Worm (Caenorhabditis elegans) whole organism, L3 larva: ENCODE results near the gene npr-37.

ENCODE experiments used
- ZK546.5 ChIP-seq: sonication (generic microtip); optimal IDR thresholded peaks from 2 replicates; lab custom pipeline; 2017; ENCODE audit warnings: missing biosample characterization, missing genetic modification characterization
- ama-1 ChIP-seq: fragments of 150-350 bp; optimal IDR thresholded peaks from 2 replicates; lab custom pipeline; 2018
- ceh-28 ChIP-seq: fragments of 150-350 bp; optimal IDR thresholded peaks from 2 replicates; lab custom pipeline; 2014; ENCODE audit warnings: missing biosample characterization, missing genetic modification reagents, missing genetic modification characterization
- ceh-82 ChIP-seq: fragments of 150-350 bp; optimal IDR thresholded peaks from 2 replicates; lab custom pipeline; 2014; ENCODE audit warnings: missing biosample characterization, missing genetic modification characterization
- daf-12 ChIP-seq: fragments of 150-350 bp; optimal IDR thresholded peaks from 2 replicates; lab custom pipeline; 2014; ENCODE audit warnings: missing biosample characterization, missing genetic modification reagents, missing genetic modification characterization
- egl-27 ChIP-seq: sonication (generic microtip); optimal IDR thresholded peaks from 4 replicates; lab custom pipeline; 2017; ENCODE audit warnings: missing biosample characterization, missing genetic modification reagents, missing genetic modification characterization
- egl-5 ChIP-seq: fragments of 150-350 bp; optimal IDR thresholded peaks from 2 replicates; lab custom pipeline; 2017; ENCODE audit warnings: missing biosample characterization, missing genetic modification reagents, missing genetic modification characterization, inconsistent platforms
- elt-2 ChIP-seq: sonication (generic microtip); optimal IDR thresholded peaks from 2 replicates; lab custom pipeline; 2016; ENCODE audit warnings: missing genetic modification reagents, mild to moderate bottlenecking, missing genetic modification characterization, missing compliant biosample characterization
- elt-3 ChIP-seq, 3 experiments: fragments of 150-350 bp in 1 of 3; sonication (generic microtip) in 2 of 3; optimal IDR thresholded peaks; 2 replicates in 2 of 3; 4 replicates in 1 of 3; lab custom pipeline; 2014 to 2017; ENCODE audit warnings: missing biosample characterization in 3 of 3, missing genetic modification characterization in 3 of 3
- fkh-10 ChIP-seq: sonication (generic microtip); optimal IDR thresholded peaks from 2 replicates; lab custom pipeline; 2017; ENCODE audit warnings: missing biosample characterization, missing genetic modification reagents, missing genetic modification characterization
- fkh-2 ChIP-seq: fragments of 150-350 bp; optimal IDR thresholded peaks from 2 replicates; lab custom pipeline; 2014; ENCODE audit warnings: missing biosample characterization, missing genetic modification reagents, missing genetic modification characterization
- fos-1 ChIP-seq: fragments of 150-350 bp; optimal IDR thresholded peaks from 2 replicates; lab custom pipeline; 2014; ENCODE audit warnings: missing biosample characterization, missing genetic modification characterization
- lin-15B ChIP-seq: fragments of 150-350 bp; optimal IDR thresholded peaks from 2 replicates; lab custom pipeline; 2014; ENCODE audit warnings: missing biosample characterization, missing genetic modification characterization
- lin-39 ChIP-seq: fragments of 150-350 bp; optimal IDR thresholded peaks from 2 replicates; lab custom pipeline; 2018; ENCODE audit warnings: missing biosample characterization, missing genetic modification reagents, missing genetic modification characterization
- lsy-12 ChIP-seq: sonication (generic microtip); optimal IDR thresholded peaks from 2 replicates; lab custom pipeline; 2016; ENCODE audit warnings: mild to moderate bottlenecking, missing genetic modification characterization, missing compliant biosample characterization
- mml-1 ChIP-seq: fragments of 150-350 bp; sonication (generic microtip); optimal IDR thresholded peaks from 3 replicates; lab custom pipeline; 2014; ENCODE audit warnings: missing biosample characterization, missing genetic modification characterization
- nhr-12 ChIP-seq: fragments of 150-350 bp; optimal IDR thresholded peaks from 2 replicates; lab custom pipeline; 2014; ENCODE audit warnings: missing biosample characterization, missing genetic modification characterization
- nhr-23 ChIP-seq: fragments of 150-350 bp; optimal IDR thresholded peaks from 2 replicates; lab custom pipeline; 2014; ENCODE audit warnings: missing biosample characterization, missing genetic modification reagents, missing genetic modification characterization
- nhr-237 ChIP-seq: fragments of 150-350 bp; optimal IDR thresholded peaks from 2 replicates; lab custom pipeline; 2014; ENCODE audit warnings: missing biosample characterization, missing genetic modification characterization
- nhr-25 ChIP-seq: sonication (generic microtip); optimal IDR thresholded peaks from 2 replicates; lab custom pipeline; 2017; ENCODE audit warnings: missing biosample characterization, missing genetic modification characterization
- nhr-28 ChIP-seq: fragments of 150-350 bp; optimal IDR thresholded peaks from 2 replicates; lab custom pipeline; 2014; ENCODE audit warnings: missing biosample characterization, missing genetic modification characterization
- nhr-43 ChIP-seq: sonication (generic microtip); optimal IDR thresholded peaks from 2 replicates; lab custom pipeline; 2016; ENCODE audit warnings: mild to moderate bottlenecking, missing genetic modification characterization, missing compliant biosample characterization; ENCODE audit not compliant: poor library complexity, severe bottlenecking
- nhr-67 ChIP-seq: fragments of 150-350 bp; optimal IDR thresholded peaks from 2 replicates; lab custom pipeline; 2014; ENCODE audit warnings: missing biosample characterization, missing genetic modification characterization
- nhr-76 ChIP-seq: fragments of 150-350 bp; sonication (generic microtip); optimal IDR thresholded peaks from 5 replicates; lab custom pipeline; 2014; ENCODE audit warnings: missing biosample characterization, missing genetic modification characterization
- nhr-77 ChIP-seq: fragments of 150-350 bp; optimal IDR thresholded peaks from 2 replicates; lab custom pipeline; 2014; ENCODE audit warnings: missing biosample characterization, missing genetic modification characterization
- pha-4 ChIP-seq: fragments of 150-350 bp; optimal IDR thresholded peaks from 2 replicates; lab custom pipeline; 2014; ENCODE audit warnings: missing biosample characterization, missing genetic modification reagents, missing genetic modification characterization
- pqm-1 ChIP-seq: fragments of 150-350 bp; optimal IDR thresholded peaks from 2 replicates; lab custom pipeline; 2017; ENCODE audit warnings: missing biosample characterization, missing genetic modification characterization, inconsistent platforms
- tbx-2 ChIP-seq: sonication (generic microtip); optimal IDR thresholded peaks from 2 replicates; lab custom pipeline; 2016; ENCODE audit warnings: mild to moderate bottlenecking, missing genetic modification characterization, missing compliant biosample characterization
- unc-39 ChIP-seq: sonication (generic microtip); optimal IDR thresholded peaks from 4 replicates; lab custom pipeline; 2017; ENCODE audit warnings: missing biosample characterization, missing genetic modification characterization
- unc-62 ChIP-seq: fragments of 150-350 bp; sonication (generic microtip); optimal IDR thresholded peaks from 4 replicates; lab custom pipeline; 2014; ENCODE audit warnings: missing biosample characterization, missing genetic modification reagents, missing genetic modification characterization
- zag-1 ChIP-seq: fragments of 150-350 bp; optimal IDR thresholded peaks from 2 replicates; lab custom pipeline; 2014; ENCODE audit warnings: missing biosample characterization, missing genetic modification characterization
- ztf-11 ChIP-seq: fragments of 150-350 bp; optimal IDR thresholded peaks from 2 replicates; lab custom pipeline; 2014; ENCODE audit warnings: missing biosample characterization, missing genetic modification characterization
- ztf-4 ChIP-seq: fragments of 150-350 bp; optimal IDR thresholded peaks from 2 replicates; lab custom pipeline; 2014; ENCODE audit warnings: missing biosample characterization, missing genetic modification characterization

npr-37 gene

DNA sequence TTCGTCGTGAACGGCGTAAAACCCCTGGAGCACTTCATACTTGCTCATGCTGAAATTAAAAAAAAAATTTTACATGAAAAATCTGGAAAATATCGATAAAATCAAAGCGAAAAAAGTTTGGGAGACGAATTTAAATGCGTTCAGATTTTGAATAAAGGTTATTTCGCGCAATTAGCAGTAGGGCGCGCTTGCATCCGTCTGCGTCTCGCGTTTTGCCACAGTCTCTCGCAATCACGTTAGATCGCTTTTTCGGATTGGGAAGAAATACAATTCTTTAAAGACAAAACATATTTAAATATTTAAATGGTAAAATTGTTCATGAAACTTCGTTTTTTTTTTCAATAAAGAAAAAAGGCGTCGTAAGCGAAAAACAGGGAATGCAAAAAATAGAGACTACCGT lies 38.4 kb upstream of the npr-37 start, which contains the start of gene pig-1 (continued):
- peak; percentile 66 for TF ChIP-seq nhr-25 (tag; lab: Kevin White, UChicago)
- peak; percentile 65 for TF ChIP-seq nhr-43
- TF ChIP-seq egl-27 (tag; lab: Kevin White, UChicago): no peak
- no peak for TF ChIP-seq ceh-82 (tag; lab: Kevin White, UChicago)

DNA sequence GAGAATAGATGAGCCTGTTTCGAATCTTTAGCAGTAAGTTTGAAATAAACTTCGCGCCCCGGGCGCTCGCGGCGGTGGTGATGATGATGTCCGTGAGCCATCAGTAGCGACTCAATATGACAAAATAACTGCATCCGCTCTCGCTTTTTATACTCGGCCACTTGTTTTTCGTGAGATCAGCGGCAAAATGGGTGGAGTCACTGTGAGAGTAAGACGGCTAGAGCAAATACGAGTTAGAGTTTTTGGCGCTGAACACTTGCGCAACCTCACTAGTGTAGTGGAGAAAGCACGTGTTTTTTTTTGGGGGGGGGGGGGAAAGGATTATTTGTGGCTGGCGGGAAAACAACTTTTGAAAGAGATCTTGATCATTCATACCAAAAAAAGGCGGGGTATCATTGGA lies 25.4 kb upstream of the npr-37 start, which contains the start of gene W03G1.5:
TSS of gene W03G1.5 (minus strand) at position 101 of the 400 bp plus-strand sequence.
- TF ChIP-seq pha-4 (tag; lab: Kevin White, UChicago): peak; percentile 36
- TF ChIP-seq fkh-2 (tag; lab: Kevin White, UChicago): no peak
- TF ChIP-seq lin-15B: peak; percentile 29

DNA sequence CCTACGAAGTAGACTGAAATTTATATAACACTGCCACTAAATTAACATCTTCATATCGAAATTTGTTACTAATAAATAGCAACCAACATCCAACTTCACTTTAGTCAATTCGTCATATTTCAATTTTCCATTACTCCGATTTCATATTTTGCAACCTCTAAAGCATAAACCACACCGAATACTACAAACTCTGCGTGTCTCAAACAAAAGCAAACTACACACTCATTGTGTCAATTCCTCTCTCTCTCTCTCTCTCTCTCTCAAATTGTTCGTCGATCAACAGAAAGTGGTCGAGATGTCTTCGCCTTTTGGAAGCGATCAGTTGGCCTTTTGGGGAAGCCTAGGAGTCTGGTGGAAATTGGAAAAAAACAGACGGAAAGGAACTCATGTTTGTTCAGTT lies 23.5 kb upstream of the npr-37 start:
- TF ChIP-seq mml-1 (tag; lab: Kevin White, UChicago): no peak
- TF ChIP-seq nhr-237 (tag; lab: Kevin White, UChicago): no peak
- no peak for TF ChIP-seq nhr-67 (tag; lab: Kevin White, UChicago)
- no peak for TF ChIP-seq egl-27 (tag; lab: Kevin White, UChicago)
- TF ChIP-seq nhr-23 (tag; lab: Kevin White, UChicago): no peak
- peak; percentile 34 for TF ChIP-seq pha-4 (tag; lab: Kevin White, UChicago)
- TF ChIP-seq daf-12 (tag; lab: Kevin White, UChicago): no peak
- no peak for TF ChIP-seq nhr-12 (tag; lab: Kevin White, UChicago)
- TF ChIP-seq elt-3 (tag; optimal IDR thresholded peaks at IDR 0.05; lab: Kevin White, UChicago): no peak

DNA sequence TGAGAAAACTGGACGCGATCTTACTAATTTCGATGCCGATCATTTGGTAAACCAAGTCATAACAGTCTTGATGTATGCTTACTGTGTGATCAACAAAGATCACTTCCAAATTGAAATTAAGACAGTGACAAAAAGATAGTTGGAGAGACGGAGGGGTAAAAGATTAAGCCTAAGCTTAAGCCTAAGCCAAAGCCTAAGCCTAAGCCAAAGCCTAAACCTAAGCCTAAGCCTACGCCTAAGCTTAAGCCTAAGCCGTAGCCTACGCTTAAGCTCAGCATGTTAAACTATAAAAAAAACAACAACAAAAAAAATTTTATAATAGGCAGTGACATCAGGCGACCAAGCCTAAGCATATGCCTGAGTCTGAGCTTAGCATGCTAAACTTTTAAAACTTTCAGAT lies 16.2 kb upstream of the npr-37 start:
- TF ChIP-seq mml-1 (tag; lab: Kevin White, UChicago) (no peak), nhr-28 (tag; lab: Kevin White, UChicago) (no peak), nhr-76 (tag; lab: Kevin White, UChicago) (no peak), fkh-2 (tag; lab: Kevin White, UChicago) (no peak), nhr-237 (tag; lab: Kevin White, UChicago) (no peak), pha-4 (tag; lab: Kevin White, UChicago) (no peak), elt-2 (tag; lab: Kevin White, UChicago) (no peak), pqm-1 (tag; lab: Kevin White, UChicago) (no peak), egl-27 (tag; lab: Kevin White, UChicago) (no peak), ztf-11 (tag; lab: Kevin White, UChicago) (no peak), unc-62 (GFP tag; lab: Kevin White, UChicago) (no peak), ZK546.5 (tag; lab: Kevin White, UChicago) (no peak), ceh-28 (tag; lab: Kevin White, UChicago) (no peak), daf-12 (tag; lab: Kevin White, UChicago) (no peak), fkh-10 (GFP tag; lab: Kevin White, UChicago) (no peak), ztf-4 (tag; lab: Kevin White, UChicago) (no peak), nhr-25 (tag; lab: Kevin White, UChicago) (no peak), nhr-77 (tag; lab: Kevin White, UChicago) (no peak), zag-1 (tag; lab: Kevin White, UChicago) (no peak), fos-1 (tag; lab: Kevin White, UChicago) (no peak)

DNA sequence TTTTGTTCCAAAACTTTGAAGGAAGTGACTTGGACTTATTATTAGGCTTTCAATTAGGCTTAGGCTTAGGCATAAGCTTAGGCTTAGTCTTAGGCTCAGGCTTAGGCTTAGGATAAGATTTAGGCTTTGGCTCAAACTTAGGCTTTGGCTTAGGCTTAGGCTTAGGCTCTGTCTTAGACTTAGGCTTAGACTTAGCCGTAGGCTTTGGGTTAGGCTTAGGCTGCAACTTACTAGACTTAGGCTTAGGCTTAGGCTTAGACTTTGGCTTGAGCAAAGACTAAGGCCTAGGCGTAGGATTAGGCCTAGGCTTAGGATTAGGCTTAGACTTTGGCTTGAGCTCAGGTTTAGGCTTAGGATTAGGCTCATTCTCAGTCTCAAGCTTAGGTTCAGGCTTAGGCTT lies 3.8 kb upstream of the npr-37 start:
- TF ChIP-seq unc-39 (tag; lab: Kevin White, UChicago) (no peak), tbx-2 (tag; lab: Kevin White, UChicago) (no peak), lsy-12 (tag; lab: Kevin White, UChicago) (no peak)
- TF ChIP-seq, all 47 proteins: peak for 0

DNA sequence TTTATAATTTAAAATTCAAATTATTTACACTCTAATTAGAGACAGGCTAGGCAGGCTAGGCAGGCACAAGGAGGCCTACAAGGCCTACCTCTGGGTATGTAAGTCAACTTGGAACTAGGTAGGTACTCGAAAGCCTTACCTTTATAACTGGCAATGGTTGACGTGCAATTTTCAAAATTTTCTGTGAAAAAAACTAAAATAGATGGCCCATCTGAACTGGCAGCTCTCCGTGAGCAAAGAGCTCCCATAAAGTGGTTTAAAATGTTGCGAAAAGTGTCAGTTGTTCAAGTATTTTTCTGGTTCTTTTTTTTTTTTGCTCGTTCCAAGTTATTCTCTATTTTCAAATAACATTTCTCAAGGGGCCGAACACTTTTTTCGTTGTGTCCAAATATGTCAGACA lies 3.0 kb upstream of the npr-37 start:
- TF ChIP-seq ama-1 (no peak), lin-39 (tag; lab: Kevin White, UChicago) (peak; percentile 9), egl-5 (peak; percentile 3)
